Worm (Caenorhabditis elegans) whole organism, L4 larva: ENCODE results near the gene Y54G2A.13.

ENCODE experiments used
- F10B5.3 ChIP-seq: sonication (generic microtip); optimal IDR thresholded peaks from 2 replicates; lab custom pipeline; 2016; ENCODE audit warnings: mild to moderate bottlenecking, missing genetic modification characterization, missing compliant biosample characterization
- F26F4.8 ChIP-seq: fragments of 200-800 bp; sonication (Bioruptor generic); conservative IDR thresholded peaks from 2 replicates; pipeline ENCODE4 v1.3.6; 2022; ENCODE audit warnings: missing genetic modification characterization, missing compliant biosample characterization
- Y48G9A.11 ChIP-seq: fragments of 200-800 bp; sonication (Bioruptor generic); IDR thresholded peaks from 2 replicates; pipeline ENCODE4 v1.3.6; 2022; ENCODE audit warnings: missing genetic modification reagents, missing genetic modification characterization, missing compliant biosample characterization
- Y75B8A.6 ChIP-seq: fragments of 200-800 bp; sonication (Bioruptor generic); IDR thresholded peaks from 2 replicates; pipeline ENCODE4 v1.3.6; 2022; ENCODE audit warnings: missing genetic modification reagents, missing genetic modification characterization, missing compliant biosample characterization
- ZK546.5 ChIP-seq, 2 experiments: sonication (generic microtip); optimal IDR thresholded peaks; 2 replicates each; lab custom pipeline; 2017; ENCODE audit warnings: missing biosample characterization in 2 of 2, missing genetic modification characterization in 2 of 2
- aha-1 ChIP-seq: fragments of 150-350 bp; peaks from one replicate; lab custom pipeline; 2014; ENCODE audit warnings: missing biosample characterization, missing genetic modification characterization
- ceh-28 ChIP-seq: fragments of 150-350 bp; optimal IDR thresholded peaks from 2 replicates; lab custom pipeline; 2014; ENCODE audit warnings: missing biosample characterization, missing genetic modification reagents, missing genetic modification characterization
- ctbp-1 ChIP-seq: fragments of 200-800 bp; sonication (Bioruptor generic); IDR thresholded peaks from 2 replicates; pipeline ENCODE4 v1.3.6; 2022; ENCODE audit warnings: missing genetic modification reagents, missing genetic modification characterization, missing compliant biosample characterization
- daf-16 ChIP-seq, 3 experiments: sonication (generic microtip); optimal IDR thresholded peaks; 2 replicates each; lab custom pipeline; 2016 to 2017; ENCODE audit warnings: missing genetic modification characterization in 3 of 3, missing genetic modification reagents in 3 of 3, mild to moderate bottlenecking in 2 of 3, missing compliant biosample characterization in 2 of 3, missing biosample characterization in 1 of 3, moderate library complexity in 1 of 3
- dmd-8 ChIP-seq: fragments of 200-800 bp; sonication (Bioruptor generic); IDR thresholded peaks from 2 replicates; pipeline ENCODE4 v1.3.6; 2022; ENCODE audit warnings: missing genetic modification characterization, missing compliant biosample characterization
- dmd-9 ChIP-seq: fragments of 200-800 bp; sonication (Bioruptor generic); IDR thresholded peaks from 2 replicates; pipeline ENCODE4 v1.3.6; 2022; ENCODE audit warnings: missing genetic modification reagents, missing genetic modification characterization, missing compliant biosample characterization
- fkh-10 ChIP-seq: fragments of 150-350 bp; optimal IDR thresholded peaks from 2 replicates; lab custom pipeline; 2014; ENCODE audit warnings: missing biosample characterization, missing genetic modification reagents, missing genetic modification characterization
- hlh-11 ChIP-seq: fragments of 200-800 bp; sonication (Bioruptor generic); optimal IDR thresholded peaks from 2 replicates; lab custom pipeline; 2018; ENCODE audit warnings: mild to moderate bottlenecking, missing genetic modification characterization, missing compliant biosample characterization
- lsy-2 ChIP-seq, 2 experiments: fragments of 150-350 bp in 1 of 2; sonication (generic microtip) in 1 of 2; optimal IDR thresholded peaks; 2 replicates each; lab custom pipeline; 2014 to 2017; ENCODE audit warnings: missing biosample characterization in 2 of 2, missing genetic modification characterization in 2 of 2
- madf-5 ChIP-seq, 2 experiments: fragments of 200-800 bp; sonication (Bioruptor generic); IDR thresholded peaks; 2 replicates each; pipeline ENCODE4 v1.3.6; 2022; ENCODE audit warnings: missing compliant biosample characterization in 2 of 2, missing genetic modification characterization in 2 of 2
- madf-9 ChIP-seq: fragments of 200-800 bp; sonication (Bioruptor generic); conservative IDR thresholded peaks from 2 replicates; pipeline ENCODE4 v1.3.6; 2022; ENCODE audit warnings: missing genetic modification reagents, missing genetic modification characterization, missing compliant biosample characterization
- mdl-1 ChIP-seq, 2 experiments: fragments of 150-350 bp in 1 of 2; sonication (generic microtip) in 1 of 2; optimal IDR thresholded peaks; 2 replicates each; lab custom pipeline; 2014 to 2017; ENCODE audit warnings: missing biosample characterization in 2 of 2, missing genetic modification characterization in 2 of 2
- mdt-29 ChIP-seq: fragments of 200-800 bp; sonication (Bioruptor generic); IDR thresholded peaks from 2 replicates; pipeline ENCODE4 v1.3.6; 2022; ENCODE audit warnings: missing genetic modification reagents, missing genetic modification characterization, missing compliant biosample characterization
- nhr-111 ChIP-seq: fragments of 200-800 bp; sonication (Bioruptor generic); optimal IDR thresholded peaks from 2 replicates; lab custom pipeline; 2018; ENCODE audit warnings: mild to moderate bottlenecking, missing genetic modification characterization, missing compliant biosample characterization
- nhr-28 ChIP-seq: fragments of 150-350 bp; optimal IDR thresholded peaks from 2 replicates; lab custom pipeline; 2014; ENCODE audit warnings: missing biosample characterization, missing genetic modification characterization
- nhr-6 ChIP-seq: fragments of 150-350 bp; optimal IDR thresholded peaks from 2 replicates; lab custom pipeline; 2014; ENCODE audit warnings: missing biosample characterization, missing genetic modification characterization
- pha-4 ChIP-seq, 2 experiments: fragments of 150-350 bp in 1 of 2; fragments of 200-800 bp in 1 of 2; sonication (Bioruptor generic) in 1 of 2; IDR thresholded peaks in 1 of 2; optimal IDR thresholded peaks in 1 of 2; 2 replicates each; pipeline versions ENCODE4 v1.3.6 to Lab custom; 2014 to 2022; ENCODE audit warnings: missing genetic modification characterization in 2 of 2, missing genetic modification reagents in 2 of 2, missing biosample characterization in 1 of 2, missing compliant biosample characterization in 1 of 2
- pqm-1 ChIP-seq: sonication (generic microtip); optimal IDR thresholded peaks from 2 replicates; lab custom pipeline; 2017; ENCODE audit warnings: missing biosample characterization, missing genetic modification characterization
- saeg-2 ChIP-seq: fragments of 200-800 bp; sonication (Bioruptor generic); IDR thresholded peaks from 2 replicates; pipeline ENCODE4 v1.3.6; 2022; ENCODE audit warnings: missing genetic modification reagents, missing genetic modification characterization, missing compliant biosample characterization
- sdz-12 ChIP-seq: fragments of 200-800 bp; sonication (Bioruptor generic); optimal IDR thresholded peaks from 2 replicates; lab custom pipeline; 2018; ENCODE audit warnings: mild to moderate bottlenecking, missing genetic modification characterization, missing compliant biosample characterization
- set-16 ChIP-seq: fragments of 200-800 bp; sonication (Bioruptor generic); IDR thresholded peaks from 2 replicates; pipeline ENCODE4 v1.3.6; 2022; ENCODE audit warnings: missing genetic modification reagents, missing genetic modification characterization, missing compliant biosample characterization
- snpc-4 ChIP-seq: fragments of 150-350 bp; optimal IDR thresholded peaks from 2 replicates; lab custom pipeline; 2014; ENCODE audit warnings: missing biosample characterization, missing genetic modification characterization
- spr-3 ChIP-seq: fragments of 200-800 bp; sonication (Bioruptor generic); optimal IDR thresholded peaks from 2 replicates; lab custom pipeline; 2018; ENCODE audit warnings: mild to moderate bottlenecking, missing genetic modification characterization, missing compliant biosample characterization
- vab-7 ChIP-seq: fragments of 200-800 bp; sonication (Bioruptor generic); IDR thresholded peaks from 2 replicates; pipeline ENCODE4 v1.3.6; 2022; ENCODE audit warnings: missing genetic modification reagents, missing genetic modification characterization, missing compliant biosample characterization
- zip-11 ChIP-seq: fragments of 200-800 bp; sonication (Bioruptor generic); IDR thresholded peaks from 2 replicates; pipeline ENCODE4 v1.3.6; 2022; ENCODE audit warnings: missing genetic modification characterization, missing compliant biosample characterization

Gene Y54G2A.13

DNA sequence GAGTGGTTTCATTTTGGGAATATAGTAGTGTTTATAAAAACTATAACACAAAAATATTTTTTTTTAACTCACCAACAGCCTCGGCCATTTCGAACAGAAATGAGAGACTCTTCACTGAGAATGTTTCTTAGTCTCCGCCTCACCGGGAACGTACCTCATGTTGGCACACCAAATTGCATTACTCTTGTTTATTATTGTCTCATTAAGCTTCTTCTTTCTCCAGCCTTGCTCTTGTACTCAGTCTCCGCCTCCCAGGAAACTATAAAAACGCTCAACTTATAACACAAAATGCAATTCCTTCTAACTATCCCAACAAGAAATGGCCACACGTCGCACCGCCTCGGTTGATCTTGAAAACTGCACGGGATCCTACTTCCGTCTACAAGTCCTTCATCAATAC, 13.1 kb upstream of the Y54G2A.13 start, which contains the start of the genes Y54G2A.48 and pudl-1:
Gene Y54G2A.48, minus strand, starts transcription at position 101 of the 400 bp plus-strand sequence.
Gene pudl-1, plus strand, starts transcription at position 320 of the 400 bp plus-strand sequence.
- TF ChIP-seq dmd-9 (GFP tag; lab: Robert Waterston, UW) (no peak), dmd-8 (GFP tag; lab: Robert Waterston, UW) (no peak), hlh-11 (tag; lab: Kevin White, UChicago) (no peak), ZK546.5 (tag; optimal IDR thresholded peaks at IDR 0.05; lab: Kevin White, UChicago) (no peak), F10B5.3 (tag; lab: Kevin White, UChicago) (no peak), spr-3 (GFP tag; lab: Kevin White, UChicago) (no peak), fkh-10 (GFP tag; lab: Kevin White, UChicago) (no peak)

ce11 chrIV:2826335-2826734, 6.8 kb upstream of the Y54G2A.13 start:
- TF ChIP-seq nhr-28 (tag; lab: Kevin White, UChicago) (peak; percentile 5), pqm-1 (tag; lab: Kevin White, UChicago) (peak; percentile 70), lsy-2 (tag; optimal IDR thresholded peaks at IDR 0.05; lab: Kevin White, UChicago) (no peak), daf-16 (GFP tag; optimal IDR thresholded peaks at IDR 0.05; lab: Kevin White, UChicago) (no peak), daf-16 (tag; optimal IDR thresholded peaks at IDR 0.05; lab: Kevin White, UChicago) (peak; percentile 5), madf-5 (GFP tag; IDR thresholded peaks at IDR 0.05; lab: Robert Waterston, UW) (no peak), aha-1 (tag; lab: Kevin White, UChicago) (peak; percentile 84)

DNA sequence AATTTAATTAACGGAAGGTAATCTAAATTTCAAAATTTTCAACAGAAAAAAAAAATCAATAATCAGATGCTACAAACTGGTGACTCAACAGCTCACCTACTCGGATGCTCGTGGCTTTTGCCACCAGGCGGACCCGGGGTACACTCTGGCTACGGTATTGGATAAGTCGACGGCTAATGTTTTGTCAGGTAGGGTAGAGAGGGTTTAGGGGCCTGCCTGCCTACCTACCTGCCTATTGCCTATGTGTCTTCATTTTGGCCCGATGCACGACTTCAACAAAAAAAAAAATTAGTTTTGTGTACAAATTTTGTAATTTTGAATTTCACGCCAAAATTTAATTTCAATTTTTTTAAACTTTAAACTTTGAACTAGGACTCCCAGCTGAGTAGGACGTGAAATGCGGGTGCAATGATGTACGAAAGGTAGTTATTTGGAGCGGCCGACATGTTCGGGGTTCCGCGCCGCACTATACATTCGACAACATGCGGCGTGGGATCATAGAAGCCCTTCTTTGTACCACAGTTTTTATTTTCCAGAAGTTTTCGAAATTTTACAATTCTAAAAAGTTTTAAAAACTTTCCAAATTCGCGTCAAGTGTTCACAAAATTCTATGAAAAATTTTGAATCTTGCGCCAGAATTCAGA, 6.0 kb upstream of the Y54G2A.13 start:
- TF ChIP-seq sdz-12 (GFP tag; lab: Kevin White, UChicago) (peak; percentile 56), nhr-111 (GFP tag; lab: Kevin White, UChicago) (no peak), snpc-4 (peak; percentile 72), ceh-28 (peak; percentile 20), nhr-6 (tag; lab: Kevin White, UChicago) (no peak)

DNA sequence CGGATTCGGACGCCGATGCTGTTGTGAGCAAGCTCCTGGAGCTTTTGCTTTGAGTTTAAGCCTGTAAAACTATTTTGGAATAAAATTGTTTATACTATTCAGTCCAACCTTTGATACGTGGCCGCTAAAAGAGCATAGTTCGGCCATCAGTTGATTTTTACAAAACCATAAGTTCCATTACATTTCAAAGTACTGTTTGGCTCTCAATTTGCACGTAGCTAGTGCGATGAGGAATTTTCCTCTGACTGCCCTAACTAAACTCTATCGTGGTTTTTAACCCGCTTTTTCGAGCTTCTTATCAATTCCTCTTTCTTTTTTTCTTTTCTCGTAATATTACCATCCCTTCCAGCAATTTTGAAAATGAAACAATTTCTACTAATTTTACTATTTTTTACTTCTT, 3.9 kb upstream of the Y54G2A.13 start, which contains the start of gene clec-80:
Gene clec-80, plus strand, starts transcription at position 301 of the 400 bp plus-strand sequence.
- TF ChIP-seq lsy-2 (tag; optimal IDR thresholded peaks at IDR 0.05; lab: Kevin White, UChicago) (no peak), pqm-1 (tag; lab: Kevin White, UChicago) (peak; percentile 43)

DNA sequence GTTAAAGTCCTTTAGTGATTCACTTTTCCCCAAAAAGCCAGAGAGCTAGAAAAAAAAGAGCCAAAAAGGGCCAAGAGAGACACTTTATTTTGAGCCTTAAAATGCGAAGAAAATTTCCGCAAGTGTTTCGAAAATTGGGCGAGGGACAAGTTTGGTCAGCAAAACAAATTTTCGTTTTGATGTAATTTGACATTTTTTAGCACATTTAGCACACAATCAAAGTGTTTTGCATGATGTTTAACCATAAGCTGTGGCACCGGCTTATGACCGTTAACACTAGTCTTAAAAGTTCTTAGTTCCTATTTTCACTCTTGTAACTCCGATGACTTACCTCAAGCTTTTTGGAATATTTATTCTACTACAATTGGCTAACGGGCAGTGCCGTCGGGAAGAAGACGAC, 875 bp upstream of the Y54G2A.13 start, which contains the start of gene Y54G2A.37:
Gene Y54G2A.37, plus strand, starts transcription at position 301 of the 400 bp plus-strand sequence.
- TF ChIP-seq F26F4.8 (GFP tag; lab: Robert Waterston, UW) (no peak), daf-16 (GFP tag; optimal IDR thresholded peaks at IDR 0.05; lab: Kevin White, UChicago) (no peak), daf-16 (tag; optimal IDR thresholded peaks at IDR 0.05; lab: Kevin White, UChicago) (no peak), zip-11 (no peak), ctbp-1 (GFP tag; lab: Robert Waterston, UW) (no peak), mdl-1 (tag; optimal IDR thresholded peaks at IDR 0.05; lab: Kevin White, UChicago) (no peak), Y48G9A.11 (no peak)

- TF ChIP-seq saeg-2 (GFP tag; lab: Robert Waterston, UW) (no peak), Y75B8A.6 (no peak), mdt-29 (GFP tag; lab: Robert Waterston, UW) (no peak), set-16 (GFP tag; lab: Robert Waterston, UW) (peak; percentile 82), vab-7 (no peak), pqm-1 (tag; lab: Kevin White, UChicago) (no peak), madf-9 (GFP tag; lab: Robert Waterston, UW) (0 out of 2 replicates have a peak, but pooled peaks have one; percentile 23), pha-4 (GFP tag; IDR thresholded peaks at IDR 0.05; lab: Robert Waterston, UW) (no peak), pha-4 (tag; optimal IDR thresholded peaks at IDR 0.05; lab: Kevin White, UChicago) (no peak), aha-1 (tag; lab: Kevin White, UChicago) (peak; percentile 24)
These were observed 2.5 kb downstream of the Y54G2A.13 start for ce11 chrIV:2817038-2817437.
